Worm (Caenorhabditis elegans) whole organism, L1 larva: ENCODE data around the gene F15B9.11.

ENCODE experiments used
- C16A3.4 ChIP-seq: fragments of 150-350 bp; optimal IDR thresholded peaks from 2 replicates; lab custom pipeline; 2014; ENCODE audit warnings: missing biosample characterization, missing genetic modification characterization
- F16B12.6 ChIP-seq: fragments of 150-350 bp; optimal IDR thresholded peaks from 2 replicates; lab custom pipeline; 2014; ENCODE audit warnings: missing biosample characterization, missing genetic modification characterization
- Y116A8C.19 ChIP-seq: sonication (generic microtip); optimal IDR thresholded peaks from 2 replicates; lab custom pipeline; 2016; ENCODE audit warnings: missing compliant biosample characterization, missing genetic modification characterization, borderline replicate concordance
- alr-1 ChIP-seq: fragments of 200-800 bp; sonication (Bioruptor generic); optimal IDR thresholded peaks from 2 replicates; lab custom pipeline; 2018; ENCODE audit warnings: borderline replicate concordance, mild to moderate bottlenecking, missing genetic modification characterization, missing compliant biosample characterization
- aly-2 ChIP-seq: fragments of 150-350 bp; optimal IDR thresholded peaks from 2 replicates; lab custom pipeline; 2014; ENCODE audit warnings: missing biosample characterization, missing genetic modification characterization
- blmp-1 ChIP-seq: fragments of 150-350 bp; optimal IDR thresholded peaks from 2 replicates; lab custom pipeline; 2014; ENCODE audit warnings: missing biosample characterization, missing genetic modification characterization
- ceh-82 ChIP-seq, 3 experiments: fragments of 150-350 bp in 1 of 3; sonication (generic microtip) in 2 of 3; optimal IDR thresholded peaks; 2 replicates each; lab custom pipeline; 2014 to 2017; ENCODE audit warnings: missing biosample characterization in 3 of 3, missing genetic modification characterization in 3 of 3
- ceh-88 ChIP-seq: fragments of 200-800 bp; sonication (Bioruptor generic); IDR thresholded peaks from 2 replicates; pipeline ENCODE4 v1.3.6; 2022; ENCODE audit warnings: missing genetic modification characterization, missing compliant biosample characterization
- ces-1 ChIP-seq: fragments of 150-350 bp; optimal IDR thresholded peaks from 2 replicates; lab custom pipeline; 2014; ENCODE audit warnings: missing biosample characterization, missing genetic modification reagents, missing genetic modification characterization
- dpl-1 ChIP-seq, 3 experiments: fragments of 150-350 bp in 2 of 3; sonication (generic microtip) in 1 of 3; optimal IDR thresholded peaks; 2 replicates each; lab custom pipeline; 2014 to 2017; ENCODE audit warnings: missing biosample characterization in 3 of 3, missing genetic modification characterization in 3 of 3, missing genetic modification reagents in 3 of 3
- dsc-1 ChIP-seq: sonication (generic microtip); optimal IDR thresholded peaks from 2 replicates; lab custom pipeline; 2016; ENCODE audit warnings: mild to moderate bottlenecking, missing genetic modification characterization, missing compliant biosample characterization
- efl-1 ChIP-seq, 4 experiments: fragments of 150-350 bp; optimal IDR thresholded peaks in 3 of 4; peaks in 1 of 4; 1 replicate in 1 of 4; 2 replicates in 3 of 4; lab custom pipeline; 2014; ENCODE audit warnings: missing biosample characterization in 2 of 4, missing genetic modification characterization in 2 of 4, missing genetic modification reagents in 2 of 4
- elt-2 ChIP-seq: sonication (generic microtip); optimal IDR thresholded peaks from 2 replicates; lab custom pipeline; 2016; ENCODE audit warnings: missing genetic modification characterization, mild to moderate bottlenecking, inconsistent platforms, missing compliant biosample characterization, missing genetic modification reagents
- fkh-10 ChIP-seq: sonication (generic microtip); optimal IDR thresholded peaks from 2 replicates; lab custom pipeline; 2017; ENCODE audit warnings: missing biosample characterization, missing genetic modification reagents, missing genetic modification characterization
- fkh-8 ChIP-seq: sonication (generic microtip); optimal IDR thresholded peaks from 2 replicates; lab custom pipeline; 2016; ENCODE audit warnings: mild to moderate bottlenecking, missing genetic modification characterization, missing compliant biosample characterization
- hpl-2 ChIP-seq: fragments of 150-350 bp; optimal IDR thresholded peaks from 2 replicates; lab custom pipeline; 2014; ENCODE audit warnings: missing biosample characterization, missing genetic modification reagents, missing genetic modification characterization
- irx-1 ChIP-seq: sonication (generic microtip); optimal IDR thresholded peaks from 2 replicates; lab custom pipeline; 2016; ENCODE audit warnings: missing genetic modification characterization, missing compliant biosample characterization
- isw-1 ChIP-seq: fragments of 200-800 bp; sonication (Bioruptor generic); IDR thresholded peaks from 2 replicates; pipeline ENCODE4 v1.3.6; 2022; ENCODE audit warnings: missing genetic modification characterization, missing compliant biosample characterization
- lin-14 ChIP-seq: fragments of 200-800 bp; sonication (Bioruptor generic); optimal IDR thresholded peaks from 2 replicates; lab custom pipeline; 2018; ENCODE audit warnings: mild to moderate bottlenecking, missing genetic modification characterization, moderate library complexity, missing compliant biosample characterization
- lin-15B ChIP-seq: fragments of 150-350 bp; sonication (generic microtip); optimal IDR thresholded peaks from 3 replicates; lab custom pipeline; 2014; ENCODE audit warnings: missing biosample characterization, missing genetic modification characterization
- lin-35 ChIP-seq, 2 experiments: fragments of 150-350 bp; optimal IDR thresholded peaks; 2 replicates each; lab custom pipeline; 2014; ENCODE audit warnings: missing biosample characterization in 2 of 2, missing genetic modification characterization in 2 of 2, missing genetic modification reagents in 2 of 2
- lin-39 ChIP-seq: fragments of 150-350 bp; optimal IDR thresholded peaks from 2 replicates; lab custom pipeline; 2014; ENCODE audit warnings: missing biosample characterization, missing genetic modification reagents, missing genetic modification characterization
- lsy-2 ChIP-seq, 2 experiments: fragments of 150-350 bp; optimal IDR thresholded peaks; 2 replicates each; lab custom pipeline; 2014; ENCODE audit warnings: missing biosample characterization in 2 of 2, missing genetic modification characterization in 2 of 2
- mab-9 ChIP-seq: fragments of 200-800 bp; sonication (Bioruptor generic); IDR thresholded peaks from 2 replicates; pipeline ENCODE4 v1.3.6; 2022; ENCODE audit warnings: missing genetic modification reagents, missing genetic modification characterization, missing compliant biosample characterization
- mdl-1 ChIP-seq, 2 experiments: fragments of 150-350 bp; optimal IDR thresholded peaks; 2 replicates each; lab custom pipeline; 2014 to 2017; ENCODE audit warnings: missing biosample characterization in 2 of 2, missing genetic modification characterization in 2 of 2, inconsistent platforms in 1 of 2
- mep-1 ChIP-seq: fragments of 150-350 bp; optimal IDR thresholded peaks from 2 replicates; lab custom pipeline; 2014; ENCODE audit warnings: missing biosample characterization, missing genetic modification characterization
- nhr-19 ChIP-seq: fragments of 200-800 bp; sonication (Bioruptor generic); conservative IDR thresholded peaks from 2 replicates; pipeline ENCODE4 v1.3.6; 2022; ENCODE audit warnings: missing genetic modification characterization, missing compliant biosample characterization
- nhr-20 ChIP-seq: sonication (generic microtip); optimal IDR thresholded peaks from 2 replicates; lab custom pipeline; 2016; ENCODE audit warnings: mild to moderate bottlenecking, missing genetic modification characterization, missing compliant biosample characterization
- nhr-47 ChIP-seq: sonication (generic microtip); optimal IDR thresholded peaks from 2 replicates; lab custom pipeline; 2016; ENCODE audit warnings: mild to moderate bottlenecking, missing genetic modification characterization, moderate library complexity, missing compliant biosample characterization
- nhr-71 ChIP-seq: sonication (generic microtip); optimal IDR thresholded peaks from 2 replicates; lab custom pipeline; 2016; ENCODE audit warnings: mild to moderate bottlenecking, missing genetic modification characterization, moderate library complexity, missing compliant biosample characterization
- nhr-85 ChIP-seq: sonication (generic microtip); peaks from one replicate; lab custom pipeline; 2016; ENCODE audit warnings: missing genetic modification characterization, inconsistent platforms, missing compliant biosample characterization
- rnt-1 ChIP-seq: sonication (generic microtip); optimal IDR thresholded peaks from 2 replicates; lab custom pipeline; 2016; ENCODE audit warnings: mild to moderate bottlenecking, missing genetic modification characterization, moderate library complexity, missing compliant biosample characterization
- snu-23 ChIP-seq: sonication (generic microtip); optimal IDR thresholded peaks from 2 replicates; lab custom pipeline; 2016; ENCODE audit warnings: missing genetic modification characterization, missing compliant biosample characterization
- sox-4 ChIP-seq: sonication (generic microtip); optimal IDR thresholded peaks from 2 replicates; lab custom pipeline; 2016; ENCODE audit warnings: missing genetic modification characterization, missing compliant biosample characterization
- sup-37 ChIP-seq: fragments of 200-800 bp; sonication (Bioruptor generic); optimal IDR thresholded peaks from 2 replicates; lab custom pipeline; 2018; ENCODE audit warnings: mild to moderate bottlenecking, missing genetic modification characterization, missing compliant biosample characterization
- swsn-7 ChIP-seq: sonication (generic microtip); optimal IDR thresholded peaks from 2 replicates; lab custom pipeline; 2016; ENCODE audit warnings: missing genetic modification characterization, missing compliant biosample characterization
- tbx-2 ChIP-seq: sonication (generic microtip); optimal IDR thresholded peaks from 2 replicates; lab custom pipeline; 2016; ENCODE audit warnings: missing genetic modification characterization, missing compliant biosample characterization
- tlp-1 ChIP-seq: fragments of 150-350 bp; optimal IDR thresholded peaks from 2 replicates; lab custom pipeline; 2014; ENCODE audit warnings: missing biosample characterization, missing genetic modification characterization
- unc-130 ChIP-seq: fragments of 150-350 bp; optimal IDR thresholded peaks from 2 replicates; lab custom pipeline; 2017; ENCODE audit warnings: missing biosample characterization, missing genetic modification characterization, inconsistent platforms
- unc-30 ChIP-seq: sonication (generic microtip); optimal IDR thresholded peaks from 2 replicates; lab custom pipeline; 2017; ENCODE audit warnings: missing biosample characterization, missing genetic modification characterization
- unc-62 ChIP-seq: fragments of 150-350 bp; optimal IDR thresholded peaks from 2 replicates; lab custom pipeline; 2014; ENCODE audit warnings: missing biosample characterization, missing genetic modification reagents, missing genetic modification characterization
- unc-86 ChIP-seq: sonication (generic microtip); optimal IDR thresholded peaks from 2 replicates; lab custom pipeline; 2016; ENCODE audit warnings: missing genetic modification characterization, missing compliant biosample characterization
- vab-15 ChIP-seq: sonication (generic microtip); optimal IDR thresholded peaks from 2 replicates; lab custom pipeline; 2017; ENCODE audit warnings: missing genotype, mild to moderate bottlenecking, missing genetic modification characterization, missing compliant biosample characterization
- xbp-1 ChIP-seq: sonication (generic microtip); optimal IDR thresholded peaks from 2 replicates; lab custom pipeline; 2016; ENCODE audit warnings: missing genetic modification characterization, missing compliant biosample characterization
- zag-1 ChIP-seq: fragments of 150-350 bp; optimal IDR thresholded peaks from 2 replicates; lab custom pipeline; 2014; ENCODE audit warnings: missing biosample characterization, missing genetic modification characterization
- zip-4 ChIP-seq: fragments of 200-800 bp; sonication (Bioruptor generic); optimal IDR thresholded peaks from 2 replicates; lab custom pipeline; 2018; ENCODE audit warnings: mild to moderate bottlenecking, missing genetic modification characterization, moderate library complexity, missing compliant biosample characterization

F15B9.11 gene

ce11 chrV:12970575-12971160 lies 22.0 kb downstream of the F15B9.11 start, which contains the start of gene pnn-1 (continued):
- TF ChIP-seq alr-1 (no peak), zag-1 (no peak), Y116A8C.19 (tag; lab: Kevin White, UChicago) (no peak), lsy-2 (tag; optimal IDR thresholded peaks at IDR 0.05; lab: Kevin White, UChicago) (peak; percentile 71 to 86), C16A3.4 (peak; percentile 44), fkh-10 (GFP tag; lab: Kevin White, UChicago) (no peak), hpl-2 (GFP tag; lab: Kevin White, UChicago) (no peak), ceh-82 (tag; optimal IDR thresholded peaks at IDR 0.05; lab: Kevin White, UChicago) (no peak), ces-1 (GFP tag; lab: Kevin White, UChicago) (no peak), unc-62 (GFP tag; lab: Kevin White, UChicago) (no peak), lin-14 (peak; percentile 37), lin-35 (GFP tag; optimal IDR thresholded peaks at IDR 0.05; lab: Kevin White, UChicago) (peak; percentile 28 to 63), efl-1 (optimal IDR thresholded peaks at IDR 0.05; lab: Kevin White, UChicago) (peak; percentile 40 to 58), efl-1 (GFP tag; optimal IDR thresholded peaks at IDR 0.05 in 1 of 2; lab: Kevin White, UChicago) (peak; percentile 49 to 95), nhr-19 (GFP tag; lab: Robert Waterston, UW) (no peak), nhr-20 (no peak), ceh-88 (GFP tag; lab: Robert Waterston, UW) (no peak), F16B12.6 (tag; lab: Kevin White, UChicago) (peak; percentile 87), isw-1 (GFP tag; lab: Robert Waterston, UW) (no peak), dsc-1 (no peak), irx-1 (tag; lab: Kevin White, UChicago) (no peak), unc-130 (tag; lab: Kevin White, UChicago) (no peak), unc-30 (no peak), sox-4 (no peak), dpl-1 (GFP tag; optimal IDR thresholded peaks at IDR 0.05; lab: Kevin White, UChicago) (peak; percentile 29 to 69 (median 63)), tlp-1 (no peak), lin-39 (tag; lab: Kevin White, UChicago) (no peak), blmp-1 (tag; lab: Kevin White, UChicago) (peak; percentile 41), nhr-47 (tag; lab: Kevin White, UChicago) (peak; percentile 37), aly-2 (tag; lab: Kevin White, UChicago) (no peak), sup-37 (GFP tag; lab: Kevin White, UChicago) (no peak)

DNA sequence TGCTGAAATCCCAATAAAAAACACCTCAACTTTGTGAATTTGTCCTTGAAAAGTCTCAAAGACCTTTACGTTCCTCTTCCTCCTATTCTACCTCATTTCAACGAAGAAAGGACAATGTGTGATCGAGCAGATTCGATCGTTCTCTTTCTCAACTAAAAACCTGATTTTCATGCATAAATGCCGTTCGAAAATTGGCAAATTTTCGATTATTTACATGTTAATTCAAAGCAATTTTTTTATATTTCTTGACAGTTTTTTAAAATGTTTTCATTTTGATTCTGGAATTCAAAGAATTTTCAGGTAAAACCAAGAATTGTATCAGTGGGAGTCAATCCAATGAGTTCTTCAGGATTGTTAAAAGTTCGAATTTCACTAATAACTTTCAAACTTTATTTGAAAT lies 24.1 kb downstream of the F15B9.11 start, which contains the start of gene lin-46:
TSS of gene lin-46 (plus strand) at position 301 of the 400 bp plus-strand sequence.
- no peak for TF ChIP-seq nhr-20
- TF ChIP-seq dsc-1: no peak

DNA sequence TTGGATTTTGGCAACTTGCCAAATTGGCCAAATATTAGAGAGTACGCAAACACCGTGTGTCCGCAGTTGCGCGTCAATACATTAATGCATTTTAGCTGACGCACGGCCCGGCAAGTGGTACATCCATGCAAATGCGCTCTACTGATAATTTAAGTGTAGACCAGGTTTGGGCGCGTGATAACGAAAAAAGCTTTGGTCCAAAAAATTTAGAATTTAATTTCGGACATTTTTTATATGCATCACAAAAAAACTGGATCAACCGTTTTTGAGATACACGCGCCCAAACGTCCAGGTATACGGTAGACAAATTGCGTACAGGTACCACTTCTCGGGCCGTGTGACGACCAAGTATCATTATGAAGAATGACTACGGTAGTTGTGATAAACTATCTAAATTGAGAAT lies 24.8 kb downstream of the F15B9.11 start, which contains the start of gene R186.8:
TSS of gene R186.8 (minus strand) at position 58 of the 403 bp plus-strand sequence.
- TF ChIP-seq mab-9 (GFP tag; lab: Robert Waterston, UW) (0 out of 2 replicates have a peak, but pooled peaks have one; percentile 9), nhr-85 (tag; lab: Kevin White, UChicago) (peak; percentile 90), zip-4 (peak; percentile 20), snu-23 (GFP tag; lab: Kevin White, UChicago) (peak; percentile 82), nhr-71 (peak; percentile 85), lin-15B (tag; lab: Kevin White, UChicago) (peak; percentile 62), fkh-10 (GFP tag; lab: Kevin White, UChicago) (peak; percentile 24), xbp-1 (peak; percentile 76), nhr-19 (GFP tag; lab: Robert Waterston, UW) (peak; percentile 85), isw-1 (GFP tag; lab: Robert Waterston, UW) (peak; percentile 71), nhr-20 (peak; percentile 78), irx-1 (tag; lab: Kevin White, UChicago) (peak; percentile 48), swsn-7 (tag; lab: Kevin White, UChicago) (peak; percentile 67), nhr-47 (tag; lab: Kevin White, UChicago) (peak; percentile 78), ceh-82 (tag; optimal IDR thresholded peaks at IDR 0.05; lab: Kevin White, UChicago) (peak in 1 of 3 experiments; percentile 51), tbx-2 (tag; lab: Kevin White, UChicago) (peak; percentile 70), lin-35 (GFP tag; optimal IDR thresholded peaks at IDR 0.05; lab: Kevin White, UChicago) (peak; percentile 54 to 55), mep-1 (peak; percentile 49), unc-86 (tag; lab: Kevin White, UChicago) (peak; percentile 5), dsc-1 (peak; percentile 37), lsy-2 (tag; optimal IDR thresholded peaks at IDR 0.05; lab: Kevin White, UChicago) (peak; percentile 72 to 91), vab-15 (tag; lab: Kevin White, UChicago) (peak; percentile 75), mdl-1 (tag; optimal IDR thresholded peaks at IDR 0.05; lab: Kevin White, UChicago) (peak in 1 of 2 experiments; percentile 24), F16B12.6 (tag; lab: Kevin White, UChicago) (peak; percentile 78), blmp-1 (tag; lab: Kevin White, UChicago) (peak; percentile 7), rnt-1 (peak; percentile 49), elt-2 (tag; lab: Kevin White, UChicago) (peak; percentile 10), fkh-8 (tag; lab: Kevin White, UChicago) (peak; percentile 71), dpl-1 (GFP tag; optimal IDR thresholded peaks at IDR 0.05; lab: Kevin White, UChicago) (peak; percentile 8 to 69 (median 58)), C16A3.4 (peak; percentile 33)
